Worm (Caenorhabditis elegans): ENCODE measurements around the gene C56E10.3.

ce11 chrX:6692896-6693295, 47.4 kb downstream of the C56E10.3 start:
- no peak for TF ChIP-seq fax-1 (tag; optimal IDR thresholded peaks at IDR 0.05)
- no peak for TF ChIP-seq sox-4 (tag; optimal IDR thresholded peaks at IDR 0.05)
- TF ChIP-seq tbx-2 (tag; optimal IDR thresholded peaks at IDR 0.05), result no peak
- no peak for TF ChIP-seq unc-42 (tag; optimal IDR thresholded peaks at IDR 0.05)
- TF ChIP-seq hlh-6 (tag; optimal IDR thresholded peaks at IDR 0.05), result no peak
- TF ChIP-seq rnt-1 (tag; optimal IDR thresholded peaks at IDR 0.05), result no peak

Data from whole organism, late embryonic.